Worm (Caenorhabditis elegans): Measurements from ENCODE around the gene set-1.
A peak's percentile ranks its signal among the peaks of the same experiment; 100 is the strongest.

set-1 gene

ce11 chrIII:6402346-6402745, 49.8 kb downstream of the set-1 start:
- no peak for TF ChIP-seq mdl-1 (tag; optimal IDR thresholded peaks at IDR 0.05)
- no peak for TF ChIP-seq nhr-90 (tag; optimal IDR thresholded peaks at IDR 0.05; ENCODE audit: poor library complexity)
- no peak for TF ChIP-seq alr-1 (tag; optimal IDR thresholded peaks at IDR 0.05; ENCODE audit: borderline replicate concordance)
- TF ChIP-seq nhr-237 (tag; optimal IDR thresholded peaks at IDR 0.05): no peak
- no peak for TF ChIP-seq zip-4 (GFP tag; optimal IDR thresholded peaks at IDR 0.05)
- no peak for TF ChIP-seq jun-1 (tag; optimal IDR thresholded peaks at IDR 0.05)
- TF ChIP-seq nhr-20 (tag; optimal IDR thresholded peaks at IDR 0.05): peak; percentile 18
- no peak for TF ChIP-seq pqm-1 (tag; optimal IDR thresholded peaks at IDR 0.05)
- no peak for TF ChIP-seq tlp-1 (tag; optimal IDR thresholded peaks at IDR 0.05)
- TF ChIP-seq sup-37 (GFP tag; optimal IDR thresholded peaks at IDR 0.05): peak; percentile 23
- TF ChIP-seq ceh-82 (tag; optimal IDR thresholded peaks at IDR 0.05): no peak
- peak; percentile 67 for TF ChIP-seq snu-23 (GFP tag; optimal IDR thresholded peaks at IDR 0.05)
- TF ChIP-seq ama-1 (optimal IDR thresholded peaks at IDR 0.05): no peak
- TF ChIP-seq egl-13 (tag; optimal IDR thresholded peaks at IDR 0.05): no peak
- TF ChIP-seq pag-3 (tag; optimal IDR thresholded peaks at IDR 0.05; ENCODE audit: borderline replicate concordance, insufficient read depth): no peak
- TF ChIP-seq F16B12.6 (tag; optimal IDR thresholded peaks at IDR 0.05): no peak
- TF ChIP-seq mep-1 (tag; optimal IDR thresholded peaks at IDR 0.05): no peak
- TF ChIP-seq fkh-4 (tag; optimal IDR thresholded peaks at IDR 0.05; ENCODE audit: borderline replicate concordance): no peak
- TF ChIP-seq ces-1 (GFP tag; optimal IDR thresholded peaks at IDR 0.05): no peak
- TF ChIP-seq lin-14 (GFP tag; optimal IDR thresholded peaks at IDR 0.05): peak; percentile 56
- no peak for TF ChIP-seq lin-15B (tag; optimal IDR thresholded peaks at IDR 0.05)
- peak; percentile 78 for TF ChIP-seq xbp-1 (tag; optimal IDR thresholded peaks at IDR 0.05)
- no peak for TF ChIP-seq aha-1 (tag; optimal IDR thresholded peaks at IDR 0.05)
- TF ChIP-seq unc-130 (tag; optimal IDR thresholded peaks at IDR 0.05): no peak
- no peak for TF ChIP-seq hlh-17 (GFP tag; optimal IDR thresholded peaks at IDR 0.05; ENCODE audit: borderline replicate concordance)
- TF ChIP-seq swsn-7 (tag; optimal IDR thresholded peaks at IDR 0.05): peak; percentile 43
- peak; percentile 22 to 51 for TF ChIP-seq lsy-2 (tag; optimal IDR thresholded peaks at IDR 0.05)
- no peak for TF ChIP-seq fkh-8 (tag; optimal IDR thresholded peaks at IDR 0.05)
- TF ChIP-seq ceh-63 (GFP tag; optimal IDR thresholded peaks at IDR 0.05): no peak
- no peak for TF ChIP-seq mef-2 (tag; optimal IDR thresholded peaks at IDR 0.05)
- TF ChIP-seq unc-62 (GFP tag; optimal IDR thresholded peaks at IDR 0.05): no peak
- TF ChIP-seq snpc-4 (tag; optimal IDR thresholded peaks at IDR 0.05): no peak
- no peak for TF ChIP-seq elt-3 (tag; optimal IDR thresholded peaks at IDR 0.05)
- TF ChIP-seq C34B4.2 (tag; optimal IDR thresholded peaks at IDR 0.05): no peak
- no peak for TF ChIP-seq blmp-1 (tag; optimal IDR thresholded peaks at IDR 0.05)
- no peak for TF ChIP-seq ztf-4 (tag; optimal IDR thresholded peaks at IDR 0.05)
- no peak for TF ChIP-seq C16A3.4 (tag; optimal IDR thresholded peaks at IDR 0.05)
- no peak for TF ChIP-seq sox-4 (tag; optimal IDR thresholded peaks at IDR 0.05)
- no peak for TF ChIP-seq vab-15 (tag; optimal IDR thresholded peaks at IDR 0.05)
- TF ChIP-seq unc-86 (tag; optimal IDR thresholded peaks at IDR 0.05): no peak
- TF ChIP-seq hpl-2 (GFP tag; optimal IDR thresholded peaks at IDR 0.05): no peak
- no peak for TF ChIP-seq nhr-76 (tag; optimal IDR thresholded peaks at IDR 0.05)
- TF ChIP-seq lin-13 (GFP tag; optimal IDR thresholded peaks at IDR 0.05): peak; percentile 60
- TF ChIP-seq efl-3 (GFP tag; optimal IDR thresholded peaks at IDR 0.05): no peak
- TF ChIP-seq lin-39 (tag; optimal IDR thresholded peaks at IDR 0.05): peak; percentile 57
- no peak for TF ChIP-seq Y116A8C.19 (tag; optimal IDR thresholded peaks at IDR 0.05; ENCODE audit: borderline replicate concordance)
- TF ChIP-seq ceh-90 (tag; optimal IDR thresholded peaks at IDR 0.05): no peak
- TF ChIP-seq fos-1 (tag; optimal IDR thresholded peaks at IDR 0.05): no peak
- TF ChIP-seq grh-1 (GFP tag; IDR thresholded peaks at IDR 0.05): no peak
- TF ChIP-seq nhr-47 (tag; optimal IDR thresholded peaks at IDR 0.05): peak; percentile 32
- no peak for TF ChIP-seq C04F5.9 (tag; optimal IDR thresholded peaks at IDR 0.05)
- peak; percentile 54 for TF ChIP-seq tbx-2 (tag; optimal IDR thresholded peaks at IDR 0.05)
- no peak for TF ChIP-seq nhr-12 (tag; optimal IDR thresholded peaks at IDR 0.05)
- TF ChIP-seq unc-30 (tag; optimal IDR thresholded peaks at IDR 0.05): no peak
